Fruit fly (Drosophila melanogaster): Measurements from ENCODE around the gene CG10631.

CG10631 gene

DNA sequence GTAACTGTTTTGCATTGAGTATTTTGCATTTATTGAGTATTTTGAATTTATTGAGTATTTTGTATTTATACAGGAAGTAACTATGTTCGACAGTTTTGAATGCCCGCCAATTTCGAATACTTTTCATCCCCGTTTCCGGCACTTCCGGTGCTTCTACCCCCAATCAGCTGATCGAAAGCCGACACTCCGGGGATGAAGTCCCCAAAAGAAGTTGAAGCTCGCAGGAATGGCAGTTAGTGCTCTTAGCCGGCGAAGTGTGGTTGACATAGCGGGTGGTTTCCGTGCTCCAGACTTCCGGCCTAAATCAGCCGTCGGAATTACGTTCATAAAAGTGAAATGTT, 39.4 kb upstream of the CG10631 start, which contains the start of gene sick (continued):
- TF ChIP-seq CG8944 (GFP tag; optimal IDR thresholded peaks at IDR 0.05): no peak
- no peak for TF ChIP-seq repo (GFP tag; optimal IDR thresholded peaks at IDR 0.05)
- TF ChIP-seq unpg (GFP tag; optimal IDR thresholded peaks at IDR 0.05): no peak
- TF ChIP-seq Ssrp (tag; optimal IDR thresholded peaks at IDR 0.05): no peak
- peak; percentile 40 for TF ChIP-seq CG13775 (GFP tag; optimal IDR thresholded peaks at IDR 0.05)
- TF ChIP-seq toy (GFP tag; IDR thresholded peaks at IDR 0.05): no peak
- no peak for TF ChIP-seq CG7928 (GFP tag; optimal IDR thresholded peaks at IDR 0.05)
- no peak for TF ChIP-seq sens-2 (GFP tag; IDR thresholded peaks at IDR 0.05)
- no peak for TF ChIP-seq D (optimal IDR thresholded peaks at IDR 0.05)
- no peak for TF ChIP-seq D (GFP tag; optimal IDR thresholded peaks at IDR 0.05)
- TF ChIP-seq C15 (GFP tag; IDR thresholded peaks at IDR 0.05): no peak
- no peak for TF ChIP-seq CG3163 (GFP tag; optimal IDR thresholded peaks at IDR 0.05)
- no peak for TF ChIP-seq ham (GFP tag; IDR thresholded peaks at IDR 0.05)
- TF ChIP-seq Myb (GFP tag; optimal IDR thresholded peaks at IDR 0.05): no peak
- no peak for TF ChIP-seq gcm (GFP tag; optimal IDR thresholded peaks at IDR 0.05)
- TF ChIP-seq Antp (GFP tag; optimal IDR thresholded peaks at IDR 0.05): no peak
- no peak for TF ChIP-seq CG18764 (GFP tag; optimal IDR thresholded peaks at IDR 0.05)
- no peak for TF ChIP-seq Doc2 (GFP tag; IDR thresholded peaks at IDR 0.05)

DNA sequence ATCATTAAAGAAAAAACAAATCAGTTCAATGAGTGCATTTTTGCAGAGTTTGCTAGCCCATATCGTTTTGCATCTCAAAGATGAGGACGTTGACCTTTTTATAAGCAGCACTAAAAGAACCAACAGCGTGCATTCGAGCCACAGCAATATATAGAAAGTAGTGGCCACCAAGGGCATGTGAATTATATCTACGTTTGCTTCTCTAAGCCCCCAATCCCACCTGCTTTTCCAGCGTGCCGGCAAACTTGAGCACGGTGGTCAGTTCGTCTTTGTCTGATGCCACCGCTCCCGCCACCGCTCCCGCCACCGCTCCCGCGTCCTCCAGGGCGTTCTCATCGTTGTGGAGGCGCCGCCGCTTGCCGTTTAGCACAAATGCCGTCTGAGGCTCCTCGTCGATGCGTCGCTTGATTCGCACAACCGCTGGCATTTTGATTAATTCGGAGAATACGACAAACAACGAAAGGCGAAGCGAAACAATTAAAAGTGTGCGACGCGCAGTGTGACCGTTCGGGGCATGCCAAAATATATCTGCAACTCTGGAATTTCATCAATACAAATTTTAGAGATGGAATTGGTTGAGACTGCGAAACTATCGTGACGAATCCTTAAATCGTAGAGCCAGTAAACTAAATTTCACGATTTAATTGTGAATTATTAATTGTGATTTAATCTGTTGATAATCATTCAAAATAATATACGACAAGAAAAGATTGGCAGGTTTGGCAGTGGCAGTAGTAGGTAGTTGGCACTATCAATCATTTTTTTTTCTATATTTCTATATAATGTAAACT, 38.8 kb upstream of the CG10631 start:
- TF ChIP-seq CG18764 (GFP tag; optimal IDR thresholded peaks at IDR 0.05) (peak; percentile 37), sob (GFP tag; IDR thresholded peaks at IDR 0.05) (peak; percentile 10; the same call in 1 of the 2 replicates), Scr (GFP tag; IDR thresholded peaks at IDR 0.05; ENCODE audit: partially characterized antibody) (peak; percentile 87), Taf1 (GFP tag; IDR thresholded peaks at IDR 0.05) (no peak), hkb (optimal IDR thresholded peaks at IDR 0.05) (no peak), hkb (GFP tag; IDR thresholded peaks at IDR 0.05) (no peak; the same call in 1 of the 2 replicates), bbx (GFP tag; IDR thresholded peaks at IDR 0.05; ENCODE audit: partially characterized antibody) (peak; percentile 81), mam (GFP tag; optimal IDR thresholded peaks at IDR 0.05) (peak; percentile 51), CG12219 (GFP tag; optimal IDR thresholded peaks at IDR 0.05) (no peak), Dip3 (GFP tag; optimal IDR thresholded peaks at IDR 0.05) (peak; percentile 20), zfh2 (GFP tag; optimal IDR thresholded peaks at IDR 0.05) (peak; percentile 62), nerfin-1 (tag; optimal IDR thresholded peaks at IDR 0.05) (peak; percentile 13), CG14014 (GFP tag; IDR thresholded peaks at IDR 0.05) (no peak), exex (tag; optimal IDR thresholded peaks at IDR 0.05) (no peak), CG18011 (GFP tag; optimal IDR thresholded peaks at IDR 0.05) (peak; percentile 33), onecut (GFP tag; IDR thresholded peaks at IDR 0.05) (0 out of 2 replicates have a peak, but pooled peaks have one; percentile 51), amos (GFP tag; IDR thresholded peaks at IDR 0.05; ENCODE audit: partially characterized antibody) (peak; percentile 85), sqz (GFP tag; optimal IDR thresholded peaks at IDR 0.05) (no peak), CG13424 (tag; optimal IDR thresholded peaks at IDR 0.05) (peak; percentile 44), usp (GFP tag; optimal IDR thresholded peaks at IDR 0.05) (no peak), CG4730 (GFP tag; IDR thresholded peaks at IDR 0.05) (no peak), CG12769 (tag; optimal IDR thresholded peaks at IDR 0.05) (peak; percentile 60), btn (GFP tag; optimal IDR thresholded peaks at IDR 0.05) (no peak), dmrt11E (tag; optimal IDR thresholded peaks at IDR 0.05) (peak; percentile 33), da (GFP tag; optimal IDR thresholded peaks at IDR 0.05) (no peak), CG4617 (GFP tag; optimal IDR thresholded peaks at IDR 0.05; ENCODE audit: borderline replicate concordance) (peak; percentile 82), ranshi (GFP tag; IDR thresholded peaks at IDR 0.05) (0 out of 2 replicates have a peak, but pooled peaks have one; percentile 6), CG14441 (GFP tag; IDR thresholded peaks at IDR 0.05) (0 out of 2 replicates have a peak, but pooled peaks have one; percentile 21), CG8765 (GFP tag; IDR thresholded peaks at IDR 0.05) (no peak), lov (optimal IDR thresholded peaks at IDR 0.05) (no peak), lov (GFP tag; IDR thresholded peaks at IDR 0.05) (no peak), Atf3 (GFP tag; optimal IDR thresholded peaks at IDR 0.05) (peak; percentile 24), CG8388 (GFP tag; optimal IDR thresholded peaks at IDR 0.05) (peak; percentile 40), CG3995 (GFP tag; optimal IDR thresholded peaks at IDR 0.05) (peak; percentile 51)
